Fruit fly (Drosophila melanogaster) whole organism, embryonic: ENCODE measurements around the gene CG10948.

Experiments used
- Adf1 ChIP-seq: fragments of 200-800 bp; sonication (Bioruptor generic); IDR thresholded peaks from 2 replicates; pipeline ENCODE4 v1.3.6; 2022; ENCODE audit warnings: missing biosample characterization, missing genetic modification characterization
- CG12219 ChIP-seq: fragments of 200-800 bp; sonication (Bioruptor generic); optimal IDR thresholded peaks from 3 replicates; lab custom pipeline; 2018; ENCODE audit warnings: missing biosample characterization, mild to moderate bottlenecking, missing genetic modification characterization
- CG15011 ChIP-seq: fragments of 200-800 bp; sonication (Bioruptor generic); optimal IDR thresholded peaks from 3 replicates; lab custom pipeline; 2018; ENCODE audit warnings: missing biosample characterization, mild to moderate bottlenecking, missing genetic modification characterization
- CG15073 ChIP-seq: fragments of 200-800 bp; sonication (Bioruptor generic); optimal IDR thresholded peaks from 2 replicates; lab custom pipeline; 2016; ENCODE audit warnings: missing biosample characterization, missing genetic modification characterization
- CG15601 ChIP-seq: fragments of 200-800 bp; sonication (Bioruptor generic); optimal IDR thresholded peaks from 3 replicates; lab custom pipeline; 2019; ENCODE audit warnings: missing biosample characterization, mild to moderate bottlenecking, missing genetic modification characterization, moderate library complexity
- CG1603 ChIP-seq: fragments of 200-800 bp; sonication (Bioruptor generic); optimal IDR thresholded peaks from 2 replicates; lab custom pipeline; 2019; ENCODE audit warnings: missing biosample characterization, mild to moderate bottlenecking, missing genetic modification characterization, moderate library complexity
- CG17568 ChIP-seq: fragments of 200-800 bp; sonication (Bioruptor generic); optimal IDR thresholded peaks from 2 replicates; lab custom pipeline; 2018; ENCODE audit warnings: missing biosample characterization, mild to moderate bottlenecking, missing genetic modification characterization, moderate library complexity
- CG18619 ChIP-seq: fragments of 200-800 bp; sonication (Bioruptor generic); optimal IDR thresholded peaks from 3 replicates; lab custom pipeline; 2017; ENCODE audit warnings: missing biosample characterization, mild to moderate bottlenecking, missing genetic modification characterization
- CG18764 ChIP-seq: fragments of 200-800 bp; sonication (Bioruptor generic); optimal IDR thresholded peaks from 3 replicates; lab custom pipeline; 2016; ENCODE audit warnings: missing biosample characterization, missing genetic modification characterization
- CG2712 ChIP-seq: fragments of 200-800 bp; optimal IDR thresholded peaks from 3 replicates; lab custom pipeline; 2019; ENCODE audit warnings: missing biosample characterization, mild to moderate bottlenecking, missing genetic modification characterization, moderate library complexity
- CG31365 ChIP-seq: fragments of 200-800 bp; sonication (Bioruptor generic); optimal IDR thresholded peaks from 2 replicates; lab custom pipeline; 2018; ENCODE audit warnings: missing biosample characterization, mild to moderate bottlenecking, missing genetic modification characterization
- CG3281 ChIP-seq: fragments of 200-800 bp; sonication (Bioruptor generic); optimal IDR thresholded peaks from 3 replicates; lab custom pipeline; 2017; ENCODE audit warnings: missing biosample characterization, mild to moderate bottlenecking, missing genetic modification characterization
- CG33557 ChIP-seq: fragments of 200-800 bp; sonication (Bioruptor generic); optimal IDR thresholded peaks from 2 replicates; lab custom pipeline; 2019; ENCODE audit warnings: missing biosample characterization, mild to moderate bottlenecking, missing genetic modification characterization, moderate library complexity
- CG3847 ChIP-seq: fragments of 200-800 bp; sonication (Bioruptor generic); IDR thresholded peaks from 2 replicates; pipeline ENCODE4 v1.3.6; 2022; ENCODE audit warnings: missing biosample characterization, missing genetic modification characterization
- CG4730 ChIP-seq: fragments of 200-800 bp; sonication (Bioruptor generic); IDR thresholded peaks from 2 replicates; pipeline ENCODE4 v1.3.6; 2022; ENCODE audit warnings: missing biosample characterization, missing genetic modification characterization
- CG8944 ChIP-seq: fragments of 200-800 bp; sonication (Bioruptor generic); optimal IDR thresholded peaks from 3 replicates; lab custom pipeline; 2016; ENCODE audit warnings: missing biosample characterization, missing genetic modification characterization
- CG9817 ChIP-seq: fragments of 200-800 bp; sonication (Bioruptor generic); optimal IDR thresholded peaks from 2 replicates; lab custom pipeline; 2018; ENCODE audit warnings: missing biosample characterization, mild to moderate bottlenecking, missing genetic modification characterization, moderate library complexity
- D19A ChIP-seq: fragments of 200-800 bp; optimal IDR thresholded peaks from 3 replicates; lab custom pipeline; 2019; ENCODE audit warnings: missing biosample characterization, mild to moderate bottlenecking, missing genetic modification characterization, moderate library complexity
- Dll ChIP-seq: fragments of 200-800 bp; sonication (Bioruptor generic); IDR thresholded peaks from 4 replicates; pipeline ENCODE4 v1.3.6; 2022; ENCODE audit warnings: missing biosample characterization, missing genetic modification characterization; ENCODE audit not compliant: partially characterized antibody
- E2f1 ChIP-seq: fragments of 200-800 bp; sonication (Bioruptor generic); IDR thresholded peaks from 2 replicates; pipeline ENCODE4 v1.3.6; 2022; ENCODE audit warnings: missing biosample characterization, missing genetic modification characterization
- ERR ChIP-seq: fragments of 200-800 bp; sonication (Bioruptor generic); optimal IDR thresholded peaks from 2 replicates; lab custom pipeline; 2016; ENCODE audit warnings: missing biosample characterization, missing genetic modification characterization
- HLH4C ChIP-seq: fragments of 200-800 bp; sonication (Bioruptor generic); IDR thresholded peaks from 3 replicates; pipeline ENCODE4 v1.3.6; 2022; ENCODE audit warnings: missing biosample characterization, missing genetic modification characterization; ENCODE audit not compliant: partially characterized antibody
- Hmr ChIP-seq: fragments of 200-800 bp; sonication (Bioruptor generic); optimal IDR thresholded peaks from 3 replicates; lab custom pipeline; 2017; ENCODE audit warnings: mild to moderate bottlenecking, missing biosample characterization, missing genetic modification reagents, missing genetic modification characterization
- Hr78 ChIP-seq, 2 experiments: fragments of 200-800 bp in 1 of 2; fragments of >200 bp in 1 of 2; sonication (Bioruptor generic) in 1 of 2; optimal IDR thresholded peaks; 2 replicates each; lab custom pipeline; 2017 to 2019; ENCODE audit warnings: missing biosample characterization in 2 of 2, missing genetic modification characterization in 2 of 2, mild to moderate bottlenecking in 1 of 2, moderate library complexity in 1 of 2
- Jarid2 ChIP-seq: fragments of 200-800 bp; sonication (Bioruptor generic); optimal IDR thresholded peaks from 3 replicates; lab custom pipeline; 2017; ENCODE audit warnings: mild to moderate bottlenecking, missing biosample characterization, missing genetic modification reagents, missing genetic modification characterization
- Kr ChIP-seq: fragments of 200-800 bp; sonication (Bioruptor generic); optimal IDR thresholded peaks from 2 replicates; lab custom pipeline; 2017; ENCODE audit warnings: missing biosample characterization, mild to moderate bottlenecking, missing genetic modification characterization
- Mad ChIP-seq: fragments of 200-800 bp; sonication (Bioruptor generic); optimal IDR thresholded peaks from 2 replicates; lab custom pipeline; 2016; ENCODE audit warnings: missing biosample characterization, missing genetic modification characterization
- Med ChIP-seq: fragments of 200-800 bp; sonication (Bioruptor generic); peaks from one replicate; lab custom pipeline; 2016; ENCODE audit warnings: missing biosample characterization, missing genetic modification characterization, mild to moderate bottlenecking, inconsistent platforms, moderate library complexity
- Nf-YC ChIP-seq: fragments of 200-800 bp; optimal IDR thresholded peaks from 3 replicates; lab custom pipeline; 2019; ENCODE audit warnings: missing biosample characterization, mild to moderate bottlenecking, missing genetic modification characterization, moderate library complexity
- Scr ChIP-seq: fragments of 200-800 bp; sonication (Bioruptor generic); IDR thresholded peaks from 2 replicates; pipeline ENCODE4 v1.3.6; 2022; ENCODE audit warnings: missing biosample characterization, missing genetic modification characterization; ENCODE audit not compliant: partially characterized antibody
- eve ChIP-seq, 2 experiments: fragments of >200 bp; optimal IDR thresholded peaks; 2 replicates each; lab custom pipeline; 2017; ENCODE audit warnings: missing biosample characterization in 2 of 2, missing genetic modification characterization in 2 of 2
- ftz-f1 ChIP-seq: fragments of 200-800 bp; sonication (Bioruptor generic); optimal IDR thresholded peaks from 2 replicates; lab custom pipeline; 2016; ENCODE audit warnings: missing biosample characterization, missing genetic modification characterization
- h ChIP-seq: fragments of >200 bp; optimal IDR thresholded peaks from 2 replicates; lab custom pipeline; 2017
- hb ChIP-seq: fragments of 200-800 bp; sonication (Bioruptor generic); IDR thresholded peaks from 3 replicates; pipeline ENCODE4 v1.3.6; 2022; ENCODE audit warnings: missing biosample characterization, missing genetic modification characterization; ENCODE audit not compliant: partially characterized antibody
- ken ChIP-seq: fragments of 200-800 bp; sonication (Bioruptor generic); IDR thresholded peaks from 3 replicates; pipeline ENCODE4 v1.3.6; 2022; ENCODE audit warnings: missing biosample characterization, missing genetic modification characterization
- kni ChIP-seq: fragments of 200-800 bp; sonication (Bioruptor generic); optimal IDR thresholded peaks from 3 replicates; lab custom pipeline; 2017; ENCODE audit warnings: mild to moderate bottlenecking, missing biosample characterization, missing genetic modification reagents, missing genetic modification characterization
- lola ChIP-seq, 3 experiments: fragments of >200 bp in 2 of 3; fragments of 200-800 bp in 1 of 3; sonication (Bioruptor generic) in 1 of 3; optimal IDR thresholded peaks; 2 replicates each; lab custom pipeline; 2017 to 2019; ENCODE audit warnings: missing biosample characterization in 3 of 3, missing genetic modification characterization in 3 of 3, mild to moderate bottlenecking in 1 of 3, moderate library complexity in 1 of 3
- mirr ChIP-seq: fragments of 200-800 bp; sonication (Bioruptor generic); optimal IDR thresholded peaks from 3 replicates; lab custom pipeline; 2018; ENCODE audit warnings: missing biosample characterization, mild to moderate bottlenecking, missing genetic modification characterization
- oc ChIP-seq: fragments of 200-800 bp; sonication (Bioruptor generic); optimal IDR thresholded peaks from 2 replicates; lab custom pipeline; 2018; ENCODE audit warnings: missing biosample characterization, mild to moderate bottlenecking, missing genetic modification characterization, moderate library complexity
- pita ChIP-seq: fragments of 200-800 bp; sonication (Bioruptor generic); optimal IDR thresholded peaks from 2 replicates; lab custom pipeline; 2017; ENCODE audit warnings: missing biosample characterization, mild to moderate bottlenecking, missing genetic modification characterization
- pros ChIP-seq: fragments of 200-800 bp; sonication (Bioruptor generic); optimal IDR thresholded peaks from 3 replicates; lab custom pipeline; 2019; ENCODE audit warnings: missing biosample characterization, mild to moderate bottlenecking, missing genetic modification characterization, moderate library complexity
- pum ChIP-seq: fragments of 200-800 bp; sonication (Bioruptor generic); optimal IDR thresholded peaks from 2 replicates; lab custom pipeline; 2016; ENCODE audit warnings: missing biosample characterization, missing genetic modification characterization
- sr ChIP-seq: fragments of 200-800 bp; sonication (Bioruptor generic); IDR thresholded peaks from 3 replicates; pipeline ENCODE4 v1.3.6; 2022; ENCODE audit warnings: missing biosample characterization, missing genetic modification characterization
- tin ChIP-seq: fragments of 200-800 bp; sonication (Bioruptor generic); optimal IDR thresholded peaks from 3 replicates; lab custom pipeline; 2016; ENCODE audit warnings: missing biosample characterization, missing genetic modification characterization
- z ChIP-seq: fragments of 200-800 bp; sonication (Bioruptor generic); IDR thresholded peaks from 3 replicates; pipeline ENCODE4 v1.3.6; 2022; ENCODE audit warnings: missing biosample characterization, missing genetic modification characterization
- zfh1 ChIP-seq: fragments of 200-800 bp; sonication (Bioruptor generic); IDR thresholded peaks from 3 replicates; pipeline ENCODE4 v1.3.6; 2022; ENCODE audit warnings: missing biosample characterization, missing genetic modification characterization

Gene CG10948

dm6 chr3L:12835511-12836479 is 14.1 kb downstream of the CG10948 start (continued):
- TF ChIP-seq CG8944 (GFP tag; lab: Kevin White, UChicago), result no peak
- TF ChIP-seq CG1603 (tag; lab: Kevin White, UChicago), result peak; percentile 17
- no peak for TF ChIP-seq CG15011 (GFP tag; lab: Kevin White, UChicago)
- TF ChIP-seq CG33557 (GFP tag; lab: Kevin White, UChicago), result peak; percentile 45
- TF ChIP-seq HLH4C (GFP tag; lab: Robert Waterston, UW), result no peak
- no peak for TF ChIP-seq sr (GFP tag; lab: Robert Waterston, UW)
- TF ChIP-seq CG3281 (GFP tag; lab: Kevin White, UChicago), result no peak
- TF ChIP-seq pros (GFP tag; lab: Kevin White, UChicago), result no peak
- TF ChIP-seq CG15601 (tag; lab: Kevin White, UChicago), result peak; percentile 47
- no peak for TF ChIP-seq z (GFP tag; lab: Robert Waterston, UW)
- TF ChIP-seq Nf-YC (tag; lab: Kevin White, UChicago), result no peak
- no peak for TF ChIP-seq CG12219
- TF ChIP-seq eve (GFP tag; optimal IDR thresholded peaks at IDR 0.05; lab: Kevin White, UChicago), result peak in 1 of 2 experiments; percentile 68

- TF ChIP-seq zfh1 (GFP tag; lab: Robert Waterston, UW) (no peak), hb (GFP tag; lab: Robert Waterston, UW) (no peak), CG17568 (GFP tag; lab: Kevin White, UChicago) (no peak), h (no peak), Adf1 (no peak), pum (GFP tag; lab: Kevin White, UChicago) (no peak), Scr (no peak), Med (GFP tag; lab: Kevin White, UChicago) (peak; percentile 46), Hr78 (GFP tag; optimal IDR thresholded peaks at IDR 0.05; lab: Kevin White, UChicago) (no peak), mirr (GFP tag; lab: Kevin White, UChicago) (no peak), CG9817 (tag; lab: Kevin White, UChicago) (no peak), E2f1 (no peak), Jarid2 (GFP tag; lab: Kevin White, UChicago) (no peak), D19A (tag; lab: Kevin White, UChicago) (no peak), Dll (GFP tag; lab: Robert Waterston, UW) (no peak), Kr (GFP tag; lab: Kevin White, UChicago) (no peak), kni (GFP tag; lab: Kevin White, UChicago) (no peak), CG18619 (GFP tag; lab: Kevin White, UChicago) (no peak), oc (no peak), Hmr (GFP tag; lab: Kevin White, UChicago) (no peak), lola (GFP tag; optimal IDR thresholded peaks at IDR 0.05; lab: Kevin White, UChicago) (no peak), ftz-f1 (GFP tag; lab: Kevin White, UChicago) (peak; percentile 54), CG31365 (tag; lab: Kevin White, UChicago) (no peak), CG15073 (GFP tag; lab: Kevin White, UChicago) (no peak), ERR (GFP tag; lab: Kevin White, UChicago) (peak; percentile 32), pita (GFP tag; lab: Kevin White, UChicago) (no peak), CG4730 (GFP tag; lab: Robert Waterston, UW) (no peak), ken (GFP tag; lab: Robert Waterston, UW) (no peak), CG3847 (no peak), tin (GFP tag; lab: Kevin White, UChicago) (no peak), Mad (GFP tag; lab: Kevin White, UChicago) (no peak), CG18764 (GFP tag; lab: Kevin White, UChicago) (no peak), CG2712 (no peak)
Measured at dm6 chr3L:12834526-12835213, 15.2 kb downstream of the CG10948 start.
